Worm (Caenorhabditis elegans): ENCODE measurements around the gene H20J04.1.

- TF ChIP-seq zip-11 (GFP tag; IDR thresholded peaks at IDR 0.05), result no peak
- TF ChIP-seq lin-15B (tag; optimal IDR thresholded peaks at IDR 0.05), result no peak
- no peak for TF ChIP-seq ZK546.5 (tag; optimal IDR thresholded peaks at IDR 0.05)
- TF ChIP-seq nhr-28 (tag; optimal IDR thresholded peaks at IDR 0.05), result no peak
- TF ChIP-seq aly-2 (tag; optimal IDR thresholded peaks at IDR 0.05), result no peak
- no peak for TF ChIP-seq nhr-48 (tag; optimal IDR thresholded peaks at IDR 0.05)
- TF ChIP-seq D1046.2 (GFP tag; IDR thresholded peaks at IDR 0.05), result no peak
- TF ChIP-seq spr-1 (tag; optimal IDR thresholded peaks at IDR 0.05), result no peak
Observed at ce11 chrII:4326420-4326819, 29.0 kb upstream of the H20J04.1 start, which contains the start of gene pfd-2.
